Fruit fly (Drosophila melanogaster) whole organism, adult: ENCODE results near the gene nmo.

Source experiments
- CG12768 ChIP-seq: fragments of 200-800 bp; sonication (Bioruptor generic); optimal IDR thresholded peaks from 2 replicates; lab custom pipeline; 2017; ENCODE audit warnings: missing biosample characterization, missing genetic modification characterization, mild to moderate bottlenecking, moderate library complexity, missing genetic modification reagents
- CG5204 ChIP-seq: fragments of 200-800 bp; sonication (Bioruptor generic); optimal IDR thresholded peaks from 2 replicates; lab custom pipeline; 2016; ENCODE audit warnings: missing biosample characterization, missing genetic modification characterization
- CG7045 ChIP-seq: fragments of 200-800 bp; sonication (Bioruptor generic); optimal IDR thresholded peaks from 2 replicates; lab custom pipeline; 2017; ENCODE audit warnings: missing biosample characterization, mild to moderate bottlenecking, missing genetic modification characterization
- cic ChIP-seq: fragments of 200-800 bp; sonication (Bioruptor generic); optimal IDR thresholded peaks from 2 replicates; lab custom pipeline; 2017; ENCODE audit warnings: missing biosample characterization, mild to moderate bottlenecking, missing genetic modification characterization, moderate library complexity
- cnc ChIP-seq, 2 experiments: fragments of >200 bp; optimal IDR thresholded peaks; 2 replicates each; lab custom pipeline; 2017
- kay ChIP-seq: fragments of 200-800 bp; sonication (Bioruptor generic); peaks from one replicate; lab custom pipeline; 2016; ENCODE audit warnings: missing biosample characterization, missing genetic modification characterization, borderline replicate concordance
- ovo ChIP-seq: fragments of 200-800 bp; sonication (Bioruptor generic); optimal IDR thresholded peaks from 2 replicates; lab custom pipeline; 2016; ENCODE audit warnings: missing biosample characterization, missing genetic modification characterization
- pad ChIP-seq: fragments of 200-800 bp; sonication (Bioruptor generic); optimal IDR thresholded peaks from 3 replicates; lab custom pipeline; 2017; ENCODE audit warnings: missing biosample characterization, missing genetic modification characterization, mild to moderate bottlenecking, moderate library complexity, missing genetic modification reagents
- tj ChIP-seq: fragments of 200-800 bp; sonication (Bioruptor generic); optimal IDR thresholded peaks from 3 replicates; lab custom pipeline; 2017; ENCODE audit warnings: missing biosample characterization, mild to moderate bottlenecking, missing genetic modification characterization, moderate library complexity

- TF ChIP-seq cic (GFP tag; lab: Kevin White, UChicago) (no peak), cnc (optimal IDR thresholded peaks at IDR 0.05; lab: Kevin White, UChicago) (no peak), ovo (no peak), pad (GFP tag; lab: Kevin White, UChicago) (no peak), tj (GFP tag; lab: Kevin White, UChicago) (no peak), kay (GFP tag; lab: Kevin White, UChicago) (peak; percentile 7), CG5204 (GFP tag; lab: Kevin White, UChicago) (no peak), CG7045 (no peak), CG12768 (GFP tag; lab: Kevin White, UChicago) (no peak)
Measured at dm6 chr3L:8076160-8076559, 97.3 kb downstream of the nmo start.
